Fruit fly (Drosophila melanogaster) whole organism, embryonic: ENCODE results near the gene Sirt6.

Experiments used
- Antp ChIP-seq: fragments of 200-800 bp; sonication (Bioruptor generic); optimal IDR thresholded peaks from 3 replicates; lab custom pipeline; 2016; ENCODE audit warnings: missing biosample characterization, missing genetic modification characterization
- B-H1 ChIP-seq: fragments of 200-800 bp; sonication (Bioruptor generic); IDR thresholded peaks from 3 replicates; pipeline ENCODE4 v1.3.6; 2022; ENCODE audit warnings: missing biosample characterization, missing genetic modification characterization
- Bdp1 ChIP-seq: fragments of 200-800 bp; sonication (Bioruptor generic); optimal IDR thresholded peaks from 3 replicates; lab custom pipeline; 2016; ENCODE audit warnings: missing biosample characterization, missing genetic modification characterization
- CG11085 ChIP-seq: fragments of 200-800 bp; sonication (Bioruptor generic); IDR thresholded peaks from 2 replicates; pipeline ENCODE4 v1.3.6; 2022; ENCODE audit warnings: missing biosample characterization, missing genetic modification characterization
- CG11398 ChIP-seq: fragments of 200-800 bp; sonication (Bioruptor generic); optimal IDR thresholded peaks from 2 replicates; lab custom pipeline; 2016; ENCODE audit warnings: missing biosample characterization, missing genetic modification characterization
- CG11504 ChIP-seq: fragments of 200-800 bp; sonication (Bioruptor generic); optimal IDR thresholded peaks from 3 replicates; lab custom pipeline; 2019; ENCODE audit warnings: missing biosample characterization, mild to moderate bottlenecking, missing genetic modification characterization, moderate library complexity
- CG11560 ChIP-seq: fragments of 200-800 bp; sonication (Bioruptor generic); IDR thresholded peaks from 3 replicates; pipeline ENCODE4 v1.3.6; 2022; ENCODE audit warnings: missing biosample characterization, missing genetic modification characterization
- CG12299 ChIP-seq: fragments of 200-800 bp; sonication (Bioruptor generic); optimal IDR thresholded peaks from 2 replicates; lab custom pipeline; 2018; ENCODE audit warnings: missing biosample characterization, mild to moderate bottlenecking, missing genetic modification characterization
- CG12391 ChIP-seq: fragments of 200-800 bp; sonication (Bioruptor generic); optimal IDR thresholded peaks from 3 replicates; lab custom pipeline; 2018; ENCODE audit warnings: missing biosample characterization, mild to moderate bottlenecking, missing genetic modification characterization, moderate library complexity
- CG17328 ChIP-seq: fragments of 200-800 bp; sonication (Bioruptor generic); IDR thresholded peaks from 2 replicates; pipeline ENCODE4 v1.3.6; 2022; ENCODE audit warnings: missing biosample characterization, missing genetic modification characterization
- CG2199 ChIP-seq: fragments of 200-800 bp; sonication (Bioruptor generic); IDR thresholded peaks from 3 replicates; pipeline ENCODE4 v1.3.6; 2022; ENCODE audit warnings: missing biosample characterization, missing genetic modification characterization
- CG2202 ChIP-seq: fragments of 200-800 bp; sonication (Bioruptor generic); optimal IDR thresholded peaks from 2 replicates; lab custom pipeline; 2018; ENCODE audit warnings: missing biosample characterization, mild to moderate bottlenecking, missing genetic modification characterization
- CG2678 ChIP-seq: fragments of 200-800 bp; sonication (Bioruptor generic); optimal IDR thresholded peaks from 3 replicates; lab custom pipeline; 2019; ENCODE audit warnings: missing biosample characterization, mild to moderate bottlenecking, missing genetic modification characterization, moderate library complexity
- CG31441 ChIP-seq: fragments of 200-800 bp; sonication (Bioruptor generic); IDR thresholded peaks from 2 replicates; pipeline ENCODE4 v1.3.6; 2022; ENCODE audit warnings: missing biosample characterization, missing genetic modification characterization
- CG3726 ChIP-seq: fragments of 200-800 bp; sonication (Bioruptor generic); IDR thresholded peaks from 3 replicates; pipeline ENCODE4, ENCODE4 v1.3.6; 2022; ENCODE audit warnings: missing biosample characterization, missing genetic modification characterization
- CG3838 ChIP-seq: fragments of 200-800 bp; sonication (Bioruptor generic); optimal IDR thresholded peaks from 3 replicates; lab custom pipeline; 2016; ENCODE audit warnings: missing biosample characterization, missing genetic modification characterization
- CG4707 ChIP-seq: fragments of 200-800 bp; sonication (Bioruptor generic); optimal IDR thresholded peaks from 2 replicates; lab custom pipeline; 2018; ENCODE audit warnings: missing biosample characterization, mild to moderate bottlenecking, missing genetic modification characterization, moderate library complexity
- CG6683 ChIP-seq: fragments of 200-800 bp; sonication (Bioruptor generic); optimal IDR thresholded peaks from 2 replicates; lab custom pipeline; 2017; ENCODE audit warnings: missing biosample characterization, mild to moderate bottlenecking, missing genetic modification characterization, missing genetic modification reagents
- CG7839 ChIP-seq: fragments of 200-800 bp; sonication (Bioruptor generic); optimal IDR thresholded peaks from 3 replicates; lab custom pipeline; 2018; ENCODE audit warnings: missing biosample characterization, mild to moderate bottlenecking, missing genetic modification characterization, moderate library complexity
- CG8281 ChIP-seq: fragments of 200-800 bp; sonication (Bioruptor generic); optimal IDR thresholded peaks from 2 replicates; lab custom pipeline; 2018; ENCODE audit warnings: missing biosample characterization, mild to moderate bottlenecking, missing genetic modification characterization, moderate library complexity
- CG9797 ChIP-seq: fragments of 200-800 bp; sonication (Bioruptor generic); optimal IDR thresholded peaks from 3 replicates; lab custom pipeline; 2018; ENCODE audit warnings: missing biosample characterization, mild to moderate bottlenecking, missing genetic modification characterization
- CoRest ChIP-seq: fragments of 200-800 bp; sonication (Bioruptor generic); optimal IDR thresholded peaks from 3 replicates; lab custom pipeline; 2018; ENCODE audit warnings: missing biosample characterization, mild to moderate bottlenecking, missing genetic modification characterization, moderate library complexity
- CrebB ChIP-seq: fragments of 200-800 bp; sonication (Bioruptor generic); optimal IDR thresholded peaks from 3 replicates; lab custom pipeline; 2018; ENCODE audit warnings: missing biosample characterization, mild to moderate bottlenecking, missing genetic modification characterization
- D19A ChIP-seq: fragments of 200-800 bp; optimal IDR thresholded peaks from 3 replicates; lab custom pipeline; 2019; ENCODE audit warnings: missing biosample characterization, mild to moderate bottlenecking, missing genetic modification characterization, moderate library complexity
- Elba2 ChIP-seq: fragments of 200-800 bp; sonication (Bioruptor generic); optimal IDR thresholded peaks from 3 replicates; lab custom pipeline; 2016; ENCODE audit warnings: missing biosample characterization, missing genetic modification characterization
- HLH4C ChIP-seq: fragments of 200-800 bp; sonication (Bioruptor generic); IDR thresholded peaks from 3 replicates; pipeline ENCODE4 v1.3.6; 2022; ENCODE audit warnings: missing biosample characterization, missing genetic modification characterization; ENCODE audit not compliant: partially characterized antibody
- HLH54F ChIP-seq: fragments of 200-800 bp; sonication (Bioruptor generic); optimal IDR thresholded peaks from 3 replicates; lab custom pipeline; 2016; ENCODE audit warnings: missing biosample characterization, missing genetic modification characterization
- Sox100B ChIP-seq: fragments of 200-800 bp; sonication (Bioruptor generic); optimal IDR thresholded peaks from 3 replicates; lab custom pipeline; 2018; ENCODE audit warnings: missing biosample characterization, mild to moderate bottlenecking, missing genetic modification characterization
- Sry-δ ChIP-seq: fragments of 200-800 bp; sonication (Bioruptor generic); optimal IDR thresholded peaks from 2 replicates; lab custom pipeline; 2016; ENCODE audit warnings: missing biosample characterization, missing genetic modification characterization
- amos ChIP-seq: fragments of 200-800 bp; sonication (Bioruptor generic); IDR thresholded peaks from 2 replicates; pipeline ENCODE4 v1.3.6; 2022; ENCODE audit warnings: missing biosample characterization, missing genetic modification characterization; ENCODE audit not compliant: partially characterized antibody
- ash1 ChIP-seq: fragments of 200-800 bp; sonication (Bioruptor generic); optimal IDR thresholded peaks from 2 replicates; lab custom pipeline; 2018; ENCODE audit warnings: missing biosample characterization, mild to moderate bottlenecking, missing genetic modification characterization
- cad ChIP-seq: fragments of >200 bp; optimal IDR thresholded peaks from 2 replicates; lab custom pipeline; 2017; ENCODE audit warnings: missing biosample characterization, missing genetic modification characterization
- da ChIP-seq: fragments of 200-800 bp; sonication (Bioruptor generic); optimal IDR thresholded peaks from 2 replicates; lab custom pipeline; 2016; ENCODE audit warnings: missing biosample characterization, missing genetic modification characterization
- dan ChIP-seq: fragments of 200-800 bp; sonication (Bioruptor generic); IDR thresholded peaks from 2 replicates; pipeline ENCODE4 v1.3.6; 2022; ENCODE audit warnings: missing biosample characterization, missing genetic modification characterization
- disco-r ChIP-seq: fragments of 200-800 bp; sonication (Bioruptor generic); optimal IDR thresholded peaks from 2 replicates; lab custom pipeline; 2016; ENCODE audit warnings: missing biosample characterization, missing genetic modification characterization
- fd96Cb ChIP-seq: fragments of 200-800 bp; sonication (Bioruptor generic); optimal IDR thresholded peaks from 2 replicates; lab custom pipeline; 2018; ENCODE audit warnings: missing biosample characterization, mild to moderate bottlenecking, missing genetic modification characterization, moderate library complexity
- her ChIP-seq: fragments of 200-800 bp; sonication (Bioruptor generic); optimal IDR thresholded peaks from 2 replicates; lab custom pipeline; 2016; ENCODE audit warnings: missing biosample characterization, missing genetic modification characterization
- hkb ChIP-seq, 2 experiments: fragments of 200-800 bp in 1 of 2; fragments of >200 bp in 1 of 2; sonication (Bioruptor generic) in 1 of 2; IDR thresholded peaks in 1 of 2; optimal IDR thresholded peaks in 1 of 2; 2 replicates each; pipeline versions ENCODE4 v1.3.6 to Lab custom; 2017 to 2022; ENCODE audit warnings: missing biosample characterization in 1 of 2, missing genetic modification characterization in 1 of 2
- maf-S ChIP-seq: fragments of 200-800 bp; sonication (Bioruptor generic); optimal IDR thresholded peaks from 2 replicates; lab custom pipeline; 2016; ENCODE audit warnings: missing biosample characterization, missing genetic modification characterization
- mam ChIP-seq: fragments of 200-800 bp; sonication (Bioruptor generic); optimal IDR thresholded peaks from 3 replicates; lab custom pipeline; 2016; ENCODE audit warnings: missing biosample characterization, missing genetic modification characterization
- nau ChIP-seq: fragments of 200-800 bp; sonication (Bioruptor generic); optimal IDR thresholded peaks from 3 replicates; lab custom pipeline; 2017; ENCODE audit warnings: missing biosample characterization, mild to moderate bottlenecking, missing genetic modification characterization, missing genetic modification reagents
- nmo ChIP-seq: fragments of 200-800 bp; sonication (Bioruptor generic); optimal IDR thresholded peaks from 2 replicates; lab custom pipeline; 2018; ENCODE audit warnings: missing biosample characterization, mild to moderate bottlenecking, missing genetic modification characterization, moderate library complexity
- peb ChIP-seq: fragments of 200-800 bp; sonication (Bioruptor generic); IDR thresholded peaks from 2 replicates; pipeline ENCODE4 v1.3.6; 2022; ENCODE audit warnings: missing biosample characterization, missing genetic modification characterization
- prd ChIP-seq, 3 experiments: fragments of >200 bp in 2 of 3; fragments of 200-800 bp in 1 of 3; sonication (Bioruptor generic) in 1 of 3; optimal IDR thresholded peaks in 2 of 3; IDR thresholded peaks in 1 of 3; 2 replicates in 2 of 3; 3 replicates in 1 of 3; pipeline versions ENCODE4 v1.3.6 to Lab custom; 2017 to 2022; ENCODE audit warnings: missing biosample characterization in 1 of 3, missing genetic modification characterization in 1 of 3
- pum ChIP-seq: fragments of 200-800 bp; sonication (Bioruptor generic); optimal IDR thresholded peaks from 2 replicates; lab custom pipeline; 2016; ENCODE audit warnings: missing biosample characterization, missing genetic modification characterization
- ro ChIP-seq: fragments of 200-800 bp; sonication (Bioruptor generic); IDR thresholded peaks from 2 replicates; pipeline ENCODE4 v1.3.6; 2022; ENCODE audit warnings: missing biosample characterization, missing genetic modification characterization
- seq ChIP-seq: fragments of 200-800 bp; sonication (Bioruptor generic); IDR thresholded peaks from 2 replicates; pipeline ENCODE4 v1.3.6; 2022; ENCODE audit warnings: missing biosample characterization, missing genetic modification characterization
- twi ChIP-seq: fragments of 200-800 bp; optimal IDR thresholded peaks from 2 replicates; lab custom pipeline; 2019; ENCODE audit warnings: missing biosample characterization, mild to moderate bottlenecking, missing genetic modification characterization, moderate library complexity
- tx ChIP-seq: fragments of 200-800 bp; sonication (Bioruptor generic); optimal IDR thresholded peaks from 2 replicates; lab custom pipeline; 2016; ENCODE audit warnings: missing biosample characterization, missing genetic modification characterization
- unpg ChIP-seq: fragments of 200-800 bp; sonication (Bioruptor generic); optimal IDR thresholded peaks from 3 replicates; lab custom pipeline; 2018; ENCODE audit warnings: missing biosample characterization, mild to moderate bottlenecking, missing genetic modification characterization, moderate library complexity

Sirt6 gene

dm6 chr3R:10272695-10273094 is 11.0 kb upstream of the Sirt6 start (continued):
- no peak for TF ChIP-seq mam (GFP tag; lab: Kevin White, UChicago)
- no peak for TF ChIP-seq CG11398 (GFP tag; lab: Kevin White, UChicago)
- TF ChIP-seq CG2202 (tag; lab: Kevin White, UChicago), result no peak
- TF ChIP-seq Antp (GFP tag; lab: Kevin White, UChicago), result no peak
- TF ChIP-seq maf-S (GFP tag; lab: Kevin White, UChicago), result no peak
- no peak for TF ChIP-seq D19A
- peak; percentile 57 for TF ChIP-seq CG11504 (tag; lab: Kevin White, UChicago)
- TF ChIP-seq CG12391 (tag; lab: Kevin White, UChicago), result peak; percentile 18
- TF ChIP-seq pum (GFP tag; lab: Kevin White, UChicago), result no peak
- TF ChIP-seq B-H1 (GFP tag; lab: Robert Waterston, UW), result no peak
- no peak for TF ChIP-seq CG9797
- no peak for TF ChIP-seq CG11560
- TF ChIP-seq CG12299, result no peak
- TF ChIP-seq HLH4C (GFP tag; lab: Robert Waterston, UW), result no peak
- no peak for TF ChIP-seq CG3726 (GFP tag; lab: Robert Waterston, UW)
- TF ChIP-seq prd (optimal IDR thresholded peaks at IDR 0.05; lab: Kevin White, UChicago), result no peak
- TF ChIP-seq prd (GFP tag; IDR thresholded peaks at IDR 0.05; lab: Robert Waterston, UW), result 0 out of 3 replicates have a peak, but pooled peaks have one; percentile 24
- TF ChIP-seq HLH54F, result no peak
- no peak for TF ChIP-seq tx
- no peak for TF ChIP-seq CrebB (tag; lab: Kevin White, UChicago)
- peak; percentile 14 for TF ChIP-seq Sox100B (GFP tag; lab: Kevin White, UChicago)
- no peak for TF ChIP-seq nau (GFP tag; lab: Kevin White, UChicago)
- TF ChIP-seq CoRest (tag; lab: Kevin White, UChicago), result peak; percentile 21
- TF ChIP-seq Sry-δ (GFP tag; lab: Kevin White, UChicago), result no peak
- TF ChIP-seq Bdp1 (GFP tag; lab: Kevin White, UChicago), result no peak
- no peak for TF ChIP-seq dan (GFP tag; lab: Robert Waterston, UW)
- no peak for TF ChIP-seq ash1
- no peak for TF ChIP-seq twi
- no peak for TF ChIP-seq Elba2 (GFP tag; lab: Kevin White, UChicago)
- 0 out of 2 replicates have a peak, but pooled peaks have one; percentile 44 for TF ChIP-seq seq
- no peak for TF ChIP-seq disco-r
- no peak for TF ChIP-seq her (GFP tag; lab: Kevin White, UChicago)
- no peak for TF ChIP-seq da
- no peak for TF ChIP-seq hkb (optimal IDR thresholded peaks at IDR 0.05; lab: Kevin White, UChicago)
- TF ChIP-seq hkb (GFP tag; IDR thresholded peaks at IDR 0.05; lab: Robert Waterston, UW), result peak; percentile 64; the same call in 1 of the 2 replicates
- no peak for TF ChIP-seq amos (GFP tag; lab: Robert Waterston, UW)
- peak; percentile 19; the same call in 1 of the 2 replicates for TF ChIP-seq CG31441 (GFP tag; lab: Robert Waterston, UW)
- TF ChIP-seq CG2678 (tag; lab: Kevin White, UChicago), result peak; percentile 48
- no peak for TF ChIP-seq CG8281 (tag; lab: Kevin White, UChicago)
- no peak for TF ChIP-seq CG4707 (GFP tag; lab: Kevin White, UChicago)
- TF ChIP-seq CG17328 (GFP tag; lab: Robert Waterston, UW), result no peak
- TF ChIP-seq nmo (GFP tag; lab: Kevin White, UChicago), result peak; percentile 10
- TF ChIP-seq CG3838 (GFP tag; lab: Kevin White, UChicago), result no peak
- TF ChIP-seq CG11085 (GFP tag; lab: Robert Waterston, UW), result no peak
- no peak for TF ChIP-seq CG2199 (GFP tag; lab: Robert Waterston, UW)
- TF ChIP-seq CG6683 (GFP tag; lab: Kevin White, UChicago), result no peak
- no peak for TF ChIP-seq cad (GFP tag; lab: Kevin White, UChicago)
- TF ChIP-seq ro, result no peak
- no peak for TF ChIP-seq fd96Cb (tag; lab: Kevin White, UChicago)
- TF ChIP-seq unpg (GFP tag; lab: Kevin White, UChicago), result peak; percentile 32
- peak; percentile 41 for TF ChIP-seq CG7839
- no peak for TF ChIP-seq peb
